Fruit fly (Drosophila melanogaster): ENCODE results near the gene Hmgcl.
A peak's percentile ranks its signal among the peaks of the same experiment; 100 is the strongest.

The Hmgcl gene

dm6 chr2L:6964022-6964434, 3.9 kb downstream of the Hmgcl start, which contains the start of the genes sip2 and Coprox (continued):
- TF ChIP-seq Myb (GFP tag; optimal IDR thresholded peaks at IDR 0.05): peak; percentile 70
- peak; percentile 48 for TF ChIP-seq H2.0 (GFP tag; IDR thresholded peaks at IDR 0.05)
- TF ChIP-seq sima (GFP tag; optimal IDR thresholded peaks at IDR 0.05): no peak
- TF ChIP-seq stwl (tag; optimal IDR thresholded peaks at IDR 0.05): peak; percentile 57
- TF ChIP-seq CG6272 (GFP tag; IDR thresholded peaks at IDR 0.05): no peak
- TF ChIP-seq NC2α (GFP tag; optimal IDR thresholded peaks at IDR 0.05): no peak
- TF ChIP-seq bsh (GFP tag; optimal IDR thresholded peaks at IDR 0.05): peak in 1 of 2 experiments; percentile 67
- peak; percentile 69 for TF ChIP-seq CG12299 (tag; optimal IDR thresholded peaks at IDR 0.05)
- TF ChIP-seq sqz (GFP tag; optimal IDR thresholded peaks at IDR 0.05): no peak
- no peak for TF ChIP-seq nau (GFP tag; optimal IDR thresholded peaks at IDR 0.05)
- peak; percentile 66 for TF ChIP-seq CG9817 (tag; optimal IDR thresholded peaks at IDR 0.05)
- TF ChIP-seq Ssrp (tag; optimal IDR thresholded peaks at IDR 0.05): peak; percentile 73
- peak; percentile 89 for TF ChIP-seq CG14710 (tag; optimal IDR thresholded peaks at IDR 0.05)
- peak; percentile 43; the same call in 1 of the 2 replicates for TF ChIP-seq sisA (GFP tag; IDR thresholded peaks at IDR 0.05)
- TF ChIP-seq oc (tag; optimal IDR thresholded peaks at IDR 0.05): no peak
- TF ChIP-seq fd96Cb (tag; optimal IDR thresholded peaks at IDR 0.05): peak; percentile 61
- TF ChIP-seq pfk (GFP tag; optimal IDR thresholded peaks at IDR 0.05): no peak
- TF ChIP-seq CG6654 (GFP tag; optimal IDR thresholded peaks at IDR 0.05): no peak
- no peak for TF ChIP-seq CG16779 (GFP tag; IDR thresholded peaks at IDR 0.05)
- TF ChIP-seq pita (GFP tag; optimal IDR thresholded peaks at IDR 0.05): no peak
- TF ChIP-seq ase (GFP tag; IDR thresholded peaks at IDR 0.05): 0 out of 3 replicates have a peak, but pooled peaks have one; percentile 30
- TF ChIP-seq CG7357 (GFP tag; IDR thresholded peaks at IDR 0.05): no peak
- no peak for TF ChIP-seq TFAM (GFP tag; optimal IDR thresholded peaks at IDR 0.05)
- no peak for TF ChIP-seq CG1792 (GFP tag; optimal IDR thresholded peaks at IDR 0.05)
- peak; percentile 27 for TF ChIP-seq ewg (GFP tag; optimal IDR thresholded peaks at IDR 0.05)
- TF ChIP-seq H15 (GFP tag; IDR thresholded peaks at IDR 0.05): no peak
- TF ChIP-seq jumu (GFP tag; optimal IDR thresholded peaks at IDR 0.05): no peak
- TF ChIP-seq Optix (GFP tag; IDR thresholded peaks at IDR 0.05): no peak
- peak; percentile 50 for TF ChIP-seq fd3F (GFP tag; optimal IDR thresholded peaks at IDR 0.05)
- peak; percentile 50; the same call in 1 of the 2 replicates for TF ChIP-seq rib (GFP tag; IDR thresholded peaks at IDR 0.05)
- TF ChIP-seq inv (GFP tag; IDR thresholded peaks at IDR 0.05; ENCODE audit: partially characterized antibody): no peak
- no peak for TF ChIP-seq en (GFP tag; optimal IDR thresholded peaks at IDR 0.05)
- TF ChIP-seq HmgZ (tag; optimal IDR thresholded peaks at IDR 0.05): peak; percentile 60
- TF ChIP-seq Ets97D (GFP tag; optimal IDR thresholded peaks at IDR 0.05): no peak
- TF ChIP-seq sna (GFP tag; IDR thresholded peaks at IDR 0.05; ENCODE audit: partially characterized antibody): no peak
- TF ChIP-seq Fer3 (tag; optimal IDR thresholded peaks at IDR 0.05): peak; percentile 72
- no peak for TF ChIP-seq zen2 (GFP tag; IDR thresholded peaks at IDR 0.05; ENCODE audit: partially characterized antibody)
- no peak for TF ChIP-seq wor (GFP tag; IDR thresholded peaks at IDR 0.05)
- TF ChIP-seq her (GFP tag; optimal IDR thresholded peaks at IDR 0.05): no peak
- peak; percentile 52; the same call in 1 of the 2 replicates for TF ChIP-seq Atf6 (GFP tag; IDR thresholded peaks at IDR 0.05)
- TF ChIP-seq CG31441 (GFP tag; IDR thresholded peaks at IDR 0.05): peak; percentile 85
- TF ChIP-seq BtbVII (GFP tag; optimal IDR thresholded peaks at IDR 0.05): peak; percentile 23
- TF ChIP-seq CG15601 (tag; optimal IDR thresholded peaks at IDR 0.05): peak; percentile 78
- no peak for TF ChIP-seq HLH54F (GFP tag; optimal IDR thresholded peaks at IDR 0.05)
- no peak for TF ChIP-seq psq (GFP tag; optimal IDR thresholded peaks at IDR 0.05)
- no peak for TF ChIP-seq CG16813 (GFP tag; IDR thresholded peaks at IDR 0.05; ENCODE audit: partially characterized antibody)
- TF ChIP-seq CG11560 (tag; IDR thresholded peaks at IDR 0.05): no peak
- peak; percentile 69 for TF ChIP-seq CG9727 (GFP tag; optimal IDR thresholded peaks at IDR 0.05)
- peak; percentile 21 for TF ChIP-seq CG4617 (GFP tag; optimal IDR thresholded peaks at IDR 0.05; ENCODE audit: borderline replicate concordance)
- TF ChIP-seq CG3847 (GFP tag; IDR thresholded peaks at IDR 0.05): no peak
- no peak for TF ChIP-seq CG6175 (GFP tag; IDR thresholded peaks at IDR 0.05)
